Fruit fly (Drosophila melanogaster) whole organism, adult: ENCODE measurements around the gene CG7251.
A peak's percentile ranks its signal among the peaks of the same experiment; 100 is the strongest.

Experiments used
- CG11617 ChIP-seq: fragments of 200-800 bp; sonication (Bioruptor generic); optimal IDR thresholded peaks from 2 replicates; lab custom pipeline; 2017; ENCODE audit warnings: mild to moderate bottlenecking, missing biosample characterization, missing genetic modification reagents, missing genetic modification characterization
- CG12768 ChIP-seq: fragments of 200-800 bp; sonication (Bioruptor generic); optimal IDR thresholded peaks from 2 replicates; lab custom pipeline; 2017; ENCODE audit warnings: missing biosample characterization, missing genetic modification characterization, mild to moderate bottlenecking, moderate library complexity, missing genetic modification reagents
- CG14711 ChIP-seq: fragments of 200-800 bp; sonication (Bioruptor generic); optimal IDR thresholded peaks from 2 replicates; lab custom pipeline; 2018; ENCODE audit warnings: missing biosample characterization, mild to moderate bottlenecking, missing genetic modification characterization, moderate library complexity
- CG1620 ChIP-seq: fragments of 200-800 bp; sonication (Bioruptor generic); optimal IDR thresholded peaks from 2 replicates; lab custom pipeline; 2016; ENCODE audit warnings: missing biosample characterization, missing genetic modification characterization
- CG33017 ChIP-seq: fragments of 200-800 bp; sonication (Bioruptor generic); optimal IDR thresholded peaks from 2 replicates; lab custom pipeline; 2018; ENCODE audit warnings: missing biosample characterization, mild to moderate bottlenecking, missing genetic modification characterization, moderate library complexity
- CG5204 ChIP-seq: fragments of 200-800 bp; sonication (Bioruptor generic); optimal IDR thresholded peaks from 2 replicates; lab custom pipeline; 2016; ENCODE audit warnings: missing biosample characterization, missing genetic modification characterization
- CG7045 ChIP-seq: fragments of 200-800 bp; sonication (Bioruptor generic); optimal IDR thresholded peaks from 2 replicates; lab custom pipeline; 2017; ENCODE audit warnings: missing biosample characterization, mild to moderate bottlenecking, missing genetic modification characterization
- CG7101 ChIP-seq: fragments of 200-800 bp; sonication (Bioruptor generic); optimal IDR thresholded peaks from 2 replicates; lab custom pipeline; 2018; ENCODE audit warnings: missing biosample characterization, mild to moderate bottlenecking, missing genetic modification characterization, moderate library complexity
- Clk ChIP-seq: fragments of 200-800 bp; sonication (Bioruptor generic); optimal IDR thresholded peaks from 2 replicates; lab custom pipeline; 2017; ENCODE audit warnings: missing biosample characterization, missing genetic modification characterization
- Crg-1 ChIP-seq: fragments of 200-800 bp; sonication (Bioruptor generic); optimal IDR thresholded peaks from 2 replicates; lab custom pipeline; 2016; ENCODE audit warnings: missing biosample characterization, missing genetic modification characterization
- Hr96 ChIP-seq: fragments of 200-800 bp; sonication (Bioruptor generic); optimal IDR thresholded peaks from 2 replicates; lab custom pipeline; 2016; ENCODE audit warnings: missing biosample characterization, missing genetic modification characterization
- Mnt ChIP-seq: fragments of 200-800 bp; sonication (Bioruptor generic); optimal IDR thresholded peaks from 2 replicates; lab custom pipeline; 2016; ENCODE audit warnings: missing biosample characterization, mild to moderate bottlenecking, missing genetic modification characterization
- bab1 ChIP-seq: fragments of 200-800 bp; sonication (Bioruptor generic); optimal IDR thresholded peaks from 3 replicates; lab custom pipeline; 2019; ENCODE audit warnings: missing biosample characterization, mild to moderate bottlenecking, missing genetic modification characterization, moderate library complexity
- cic ChIP-seq: fragments of 200-800 bp; sonication (Bioruptor generic); optimal IDR thresholded peaks from 2 replicates; lab custom pipeline; 2017; ENCODE audit warnings: missing biosample characterization, mild to moderate bottlenecking, missing genetic modification characterization, moderate library complexity
- cnc ChIP-seq, 2 experiments: fragments of >200 bp; optimal IDR thresholded peaks; 2 replicates each; lab custom pipeline; 2017
- kay ChIP-seq: fragments of 200-800 bp; sonication (Bioruptor generic); peaks from one replicate; lab custom pipeline; 2016; ENCODE audit warnings: missing biosample characterization, missing genetic modification characterization, borderline replicate concordance
- ovo ChIP-seq: fragments of 200-800 bp; sonication (Bioruptor generic); optimal IDR thresholded peaks from 2 replicates; lab custom pipeline; 2016; ENCODE audit warnings: missing biosample characterization, missing genetic modification characterization
- pad ChIP-seq: fragments of 200-800 bp; sonication (Bioruptor generic); optimal IDR thresholded peaks from 3 replicates; lab custom pipeline; 2017; ENCODE audit warnings: missing biosample characterization, missing genetic modification characterization, mild to moderate bottlenecking, moderate library complexity, missing genetic modification reagents
- tj ChIP-seq: fragments of 200-800 bp; sonication (Bioruptor generic); optimal IDR thresholded peaks from 3 replicates; lab custom pipeline; 2017; ENCODE audit warnings: missing biosample characterization, mild to moderate bottlenecking, missing genetic modification characterization, moderate library complexity
- toe ChIP-seq: fragments of 200-800 bp; sonication (Bioruptor generic); optimal IDR thresholded peaks from 2 replicates; lab custom pipeline; 2016; ENCODE audit warnings: missing biosample characterization, missing genetic modification characterization

Gene CG7251

DNA sequence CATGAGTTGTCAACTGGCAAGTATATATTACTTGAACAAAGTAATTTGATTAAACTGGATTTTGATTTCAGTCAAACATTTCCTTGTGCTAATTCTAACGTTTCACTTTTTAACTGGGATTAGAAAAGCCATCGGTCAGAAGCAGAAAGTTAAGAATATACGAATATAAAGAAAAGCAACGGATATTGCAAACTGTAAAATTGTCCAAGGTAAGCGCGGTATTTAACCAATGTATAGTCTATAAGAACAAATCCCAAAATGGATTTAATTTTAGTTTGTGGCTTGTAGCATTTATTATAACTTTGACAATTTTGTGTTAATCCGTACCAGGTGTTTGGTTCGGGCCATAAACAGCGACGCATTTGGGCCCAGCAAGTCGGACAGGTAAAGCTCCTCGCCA lies 36.7 kb downstream of the CG7251 start, which contains the start of gene CG18269:
Gene CG18269 (plus strand): TSS at position 301 of the 400 bp plus-strand sequence.
- no peak for TF ChIP-seq ovo (GFP tag; lab: Kevin White, UChicago)

DNA sequence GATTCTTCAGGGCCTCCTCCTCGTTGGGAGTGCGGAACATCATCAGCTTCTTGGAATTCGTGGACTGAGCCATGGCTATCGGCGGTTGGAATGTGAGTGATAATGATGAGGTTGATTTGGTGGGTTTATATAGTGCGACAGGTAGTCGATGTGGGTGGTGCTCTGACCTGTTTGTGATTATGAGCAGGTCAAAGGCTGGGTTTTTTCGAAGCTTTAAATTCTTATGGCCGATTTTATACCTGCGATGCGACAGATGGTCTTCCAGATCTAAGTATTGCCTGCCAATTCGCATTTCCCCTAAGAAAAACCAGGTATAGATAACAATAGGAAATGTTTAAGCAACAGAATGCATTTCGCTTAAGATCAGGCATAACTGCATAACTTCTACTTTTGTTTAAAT lies 37.5 kb downstream of the CG7251 start, which contains the start of gene CG14014:
Gene CG14014 (minus strand): TSS at position 101 of the 400 bp plus-strand sequence.
- TF ChIP-seq Hr96 (GFP tag; lab: Kevin White, UChicago), result no peak

DNA sequence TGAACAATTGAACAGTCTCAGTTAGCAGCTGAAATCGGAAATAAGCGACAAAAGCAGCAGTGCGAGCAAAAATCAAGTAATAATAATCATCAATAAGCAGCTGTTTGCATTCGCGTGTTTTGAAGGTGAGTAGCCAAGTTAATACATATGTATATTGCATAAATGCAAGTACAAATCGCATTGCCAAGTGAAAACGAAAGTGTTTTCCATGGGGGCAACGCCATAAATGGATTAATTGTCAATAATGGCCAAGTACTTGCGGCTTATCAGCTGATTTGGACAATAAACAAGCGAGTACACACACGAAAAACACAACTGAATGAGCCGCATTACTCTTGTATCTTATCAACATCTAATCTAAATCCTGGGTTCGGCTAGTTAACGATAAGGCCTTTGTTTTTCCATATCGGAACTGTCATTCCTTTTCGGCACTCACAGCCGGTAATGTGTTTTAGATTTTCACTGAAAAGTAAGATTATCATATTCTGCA lies 40.9 kb downstream of the CG7251 start:
- TF ChIP-seq CG11617, result no peak
- TF ChIP-seq CG14711 (tag; lab: Kevin White, UChicago), result no peak
- TF ChIP-seq CG7045 (GFP tag; lab: Kevin White, UChicago), result peak; percentile 10
- TF ChIP-seq CG33017, result peak; percentile 34
- no peak for TF ChIP-seq CG5204 (GFP tag; lab: Kevin White, UChicago)
- TF ChIP-seq pad (GFP tag; lab: Kevin White, UChicago), result no peak
- TF ChIP-seq CG12768 (GFP tag; lab: Kevin White, UChicago), result peak; percentile 45
- TF ChIP-seq Mnt (GFP tag; lab: Kevin White, UChicago), result peak; percentile 5
- TF ChIP-seq cnc (optimal IDR thresholded peaks at IDR 0.05; lab: Kevin White, UChicago), result no peak
- TF ChIP-seq Clk, result no peak
- no peak for TF ChIP-seq bab1 (GFP tag; lab: Kevin White, UChicago)
- peak; percentile 80 for TF ChIP-seq tj (GFP tag; lab: Kevin White, UChicago)
- no peak for TF ChIP-seq Hr96 (GFP tag; lab: Kevin White, UChicago)
- peak; percentile 46 for TF ChIP-seq CG7101
- no peak for TF ChIP-seq CG1620
- peak; percentile 0 for TF ChIP-seq Crg-1 (GFP tag; lab: Kevin White, UChicago)
- peak; percentile 7 for TF ChIP-seq ovo (GFP tag; lab: Kevin White, UChicago)
- TF ChIP-seq kay (GFP tag; lab: Kevin White, UChicago), result peak; percentile 21
- peak; percentile 40 for TF ChIP-seq toe (GFP tag; lab: Kevin White, UChicago)
- peak; percentile 96 for TF ChIP-seq cic (GFP tag; lab: Kevin White, UChicago)

DNA sequence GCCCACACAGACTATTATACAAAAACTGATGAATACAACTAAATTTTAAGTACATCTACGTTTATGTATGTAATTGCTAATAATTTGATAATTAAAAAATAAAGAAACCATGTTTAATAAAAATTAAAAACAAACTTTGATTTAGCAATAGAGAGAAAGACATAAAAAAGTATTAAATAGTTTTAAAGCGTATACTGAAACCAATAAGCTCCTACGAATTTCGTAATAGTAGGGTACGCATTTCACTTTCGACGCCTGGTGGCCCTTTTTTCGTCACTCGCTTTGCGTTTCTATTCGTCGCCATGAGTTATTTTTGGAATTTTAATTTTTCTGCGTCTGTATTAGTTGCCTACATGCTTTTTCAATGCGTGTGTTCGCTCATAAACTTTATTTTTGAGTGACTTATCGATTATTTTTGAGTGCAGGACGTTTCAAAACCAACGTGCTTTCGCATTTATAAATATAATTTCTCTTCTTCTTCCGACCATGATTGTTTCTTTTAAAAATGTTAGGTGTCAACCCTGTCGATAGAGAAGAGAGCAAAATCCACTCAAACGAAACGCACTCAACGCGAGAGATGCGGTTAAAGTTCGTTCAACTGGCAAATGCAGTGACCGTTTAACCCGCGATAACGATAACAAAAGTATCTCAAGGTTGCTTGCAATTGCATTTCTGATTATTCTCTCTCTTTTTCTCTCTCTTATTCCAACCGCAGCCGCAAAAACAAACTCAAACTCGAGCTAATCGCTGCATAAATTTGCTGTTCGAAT lies 41.5 kb downstream of the CG7251 start, which contains the start of gene Oscillin:
Gene Oscillin (plus strand): TSS at position 569 of the 770 bp plus-strand sequence.
- TF ChIP-seq Mnt (GFP tag; lab: Kevin White, UChicago) (no peak), CG7101 (peak; percentile 31), Clk (no peak), Hr96 (GFP tag; lab: Kevin White, UChicago) (no peak), tj (GFP tag; lab: Kevin White, UChicago) (no peak), CG5204 (GFP tag; lab: Kevin White, UChicago) (peak; percentile 27), pad (GFP tag; lab: Kevin White, UChicago) (peak; percentile 31), cnc (optimal IDR thresholded peaks at IDR 0.05; lab: Kevin White, UChicago) (peak in 1 of 2 experiments; percentile 21), bab1 (GFP tag; lab: Kevin White, UChicago) (peak; percentile 65), Crg-1 (GFP tag; lab: Kevin White, UChicago) (no peak), CG14711 (tag; lab: Kevin White, UChicago) (peak; percentile 93), CG1620 (no peak), CG33017 (no peak), CG12768 (GFP tag; lab: Kevin White, UChicago) (peak; percentile 36), ovo (GFP tag; lab: Kevin White, UChicago) (no peak), CG7045 (GFP tag; lab: Kevin White, UChicago) (peak; percentile 59), CG11617 (peak; percentile 43), cic (GFP tag; lab: Kevin White, UChicago) (no peak), kay (GFP tag; lab: Kevin White, UChicago) (peak; percentile 87), toe (GFP tag; lab: Kevin White, UChicago) (no peak)

DNA sequence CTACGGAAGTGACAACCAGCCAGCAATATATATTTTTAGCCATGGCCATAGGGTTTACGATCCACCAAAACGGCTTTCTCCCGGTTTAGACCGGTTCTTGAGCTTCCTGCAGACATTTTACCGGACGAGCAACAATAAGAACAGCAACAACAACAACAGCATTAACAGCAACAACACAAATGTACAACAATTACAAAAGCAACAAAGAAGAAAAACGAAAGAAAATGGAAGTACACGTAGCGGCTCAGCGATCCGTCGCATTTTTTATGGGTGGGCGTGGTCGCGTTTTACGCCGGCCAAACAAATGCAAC lies 42.1 kb downstream of the CG7251 start:
- TF ChIP-seq CG33017, result no peak
- TF ChIP-seq kay (GFP tag; lab: Kevin White, UChicago), result no peak
- no peak for TF ChIP-seq Clk
- TF ChIP-seq CG1620, result no peak
- no peak for TF ChIP-seq cic (GFP tag; lab: Kevin White, UChicago)
- no peak for TF ChIP-seq CG14711 (tag; lab: Kevin White, UChicago)
- no peak for TF ChIP-seq CG7045 (GFP tag; lab: Kevin White, UChicago)
- no peak for TF ChIP-seq toe (GFP tag; lab: Kevin White, UChicago)
- no peak for TF ChIP-seq CG5204 (GFP tag; lab: Kevin White, UChicago)
- no peak for TF ChIP-seq pad (GFP tag; lab: Kevin White, UChicago)
- TF ChIP-seq ovo (GFP tag; lab: Kevin White, UChicago), result no peak
- no peak for TF ChIP-seq CG7101
- TF ChIP-seq cnc (optimal IDR thresholded peaks at IDR 0.05; lab: Kevin White, UChicago), result no peak
- TF ChIP-seq CG11617, result no peak
- no peak for TF ChIP-seq bab1 (GFP tag; lab: Kevin White, UChicago)
- TF ChIP-seq Crg-1 (GFP tag; lab: Kevin White, UChicago), result no peak
- TF ChIP-seq Hr96 (GFP tag; lab: Kevin White, UChicago), result no peak
- TF ChIP-seq tj (GFP tag; lab: Kevin White, UChicago), result no peak
- no peak for TF ChIP-seq CG12768 (GFP tag; lab: Kevin White, UChicago)
- TF ChIP-seq Mnt (GFP tag; lab: Kevin White, UChicago), result no peak
